Worm (Caenorhabditis elegans): ENCODE measurements around the gene glb-10.

Gene glb-10

DNA sequence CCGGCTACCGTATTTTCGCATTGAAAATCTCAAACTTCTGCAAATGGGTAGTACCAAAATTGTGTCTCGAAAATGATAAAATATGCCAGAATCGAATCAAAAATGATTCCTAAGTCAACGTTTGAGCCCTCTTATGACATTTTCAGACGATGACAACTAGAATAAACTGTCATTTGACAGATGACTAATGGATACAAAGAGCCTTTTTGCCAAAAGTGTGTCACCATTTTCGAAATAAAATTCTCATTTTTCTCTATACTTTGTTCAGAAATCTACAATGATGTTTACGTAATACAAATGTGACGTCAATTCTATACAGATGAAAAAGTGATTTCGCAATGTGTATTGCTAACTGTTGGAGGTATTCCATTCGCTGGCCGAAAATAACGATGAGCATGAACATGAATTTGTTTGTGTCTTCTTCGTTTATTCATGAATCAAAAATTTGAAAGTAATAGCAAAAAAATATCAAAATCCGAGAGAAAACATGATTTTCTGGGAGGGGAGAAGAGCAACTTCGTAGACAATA, 37.5 kb upstream of the glb-10 start (continued):
- TF ChIP-seq ama-1 (optimal IDR thresholded peaks at IDR 0.05) (peak; percentile 84), nhr-85 (tag) (peak; percentile 76), mep-1 (tag; optimal IDR thresholded peaks at IDR 0.05) (peak; percentile 63), snu-23 (GFP tag; optimal IDR thresholded peaks at IDR 0.05) (peak; percentile 70), nhr-12 (tag; optimal IDR thresholded peaks at IDR 0.05) (no peak), pag-3 (tag; optimal IDR thresholded peaks at IDR 0.05; ENCODE audit: borderline replicate concordance, insufficient read depth) (no peak), zag-1 (tag; optimal IDR thresholded peaks at IDR 0.05) (no peak), fkh-10 (GFP tag; optimal IDR thresholded peaks at IDR 0.05) (no peak), unc-130 (tag; optimal IDR thresholded peaks at IDR 0.05) (no peak), aha-1 (tag; optimal IDR thresholded peaks at IDR 0.05) (no peak), lin-13 (GFP tag; optimal IDR thresholded peaks at IDR 0.05) (peak; percentile 64), pqm-1 (tag; optimal IDR thresholded peaks at IDR 0.05) (no peak), lir-3 (tag; optimal IDR thresholded peaks at IDR 0.05; ENCODE audit: poor library complexity) (peak; percentile 48), mdl-1 (tag; optimal IDR thresholded peaks at IDR 0.05) (peak in 1 of 2 experiments; percentile 5), elt-2 (tag; optimal IDR thresholded peaks at IDR 0.05) (peak; percentile 64), swsn-7 (tag; optimal IDR thresholded peaks at IDR 0.05) (peak; percentile 33), unc-30 (tag; optimal IDR thresholded peaks at IDR 0.05) (no peak), C16A3.4 (tag; optimal IDR thresholded peaks at IDR 0.05) (peak; percentile 68), zip-4 (GFP tag; optimal IDR thresholded peaks at IDR 0.05) (peak; percentile 63), ztf-4 (tag; optimal IDR thresholded peaks at IDR 0.05) (peak; percentile 86), nhr-90 (tag; optimal IDR thresholded peaks at IDR 0.05; ENCODE audit: poor library complexity) (peak; percentile 75), pax-3 (tag; optimal IDR thresholded peaks at IDR 0.05) (peak; percentile 68), nhr-28 (tag; optimal IDR thresholded peaks at IDR 0.05) (no peak), xbp-1 (tag; optimal IDR thresholded peaks at IDR 0.05) (peak; percentile 27), grh-1 (GFP tag; IDR thresholded peaks at IDR 0.05) (0 out of 2 replicates have a peak, but pooled peaks have one; percentile 13), dsc-1 (tag; optimal IDR thresholded peaks at IDR 0.05) (no peak), unc-98 (GFP tag; IDR thresholded peaks at IDR 0.05) (0 out of 2 replicates have a peak, but pooled peaks have one; percentile 6), irx-1 (tag; optimal IDR thresholded peaks at IDR 0.05) (no peak), C34B4.2 (tag; optimal IDR thresholded peaks at IDR 0.05) (no peak), blmp-1 (tag; optimal IDR thresholded peaks at IDR 0.05) (no peak), rnt-1 (tag; optimal IDR thresholded peaks at IDR 0.05) (no peak), F16B12.6 (tag; optimal IDR thresholded peaks at IDR 0.05) (no peak), fkh-4 (tag; optimal IDR thresholded peaks at IDR 0.05; ENCODE audit: borderline replicate concordance) (no peak), nhr-71 (tag; optimal IDR thresholded peaks at IDR 0.05) (peak; percentile 83), nhr-77 (tag; optimal IDR thresholded peaks at IDR 0.05) (no peak), ceh-63 (GFP tag; optimal IDR thresholded peaks at IDR 0.05) (no peak), lin-14 (GFP tag; optimal IDR thresholded peaks at IDR 0.05) (peak; percentile 49), aly-2 (tag; optimal IDR thresholded peaks at IDR 0.05) (no peak), mef-2 (tag; optimal IDR thresholded peaks at IDR 0.05) (no peak), sup-37 (GFP tag; optimal IDR thresholded peaks at IDR 0.05) (no peak), egl-13 (tag; optimal IDR thresholded peaks at IDR 0.05) (no peak), ceh-8 (GFP tag; optimal IDR thresholded peaks at IDR 0.05) (no peak), isw-1 (GFP tag; IDR thresholded peaks at IDR 0.05) (no peak), tlp-1 (tag; optimal IDR thresholded peaks at IDR 0.05) (no peak), alr-1 (tag; optimal IDR thresholded peaks at IDR 0.05; ENCODE audit: borderline replicate concordance) (no peak), lsy-2 (tag; optimal IDR thresholded peaks at IDR 0.05) (peak; percentile 53 to 63), hpl-2 (GFP tag; optimal IDR thresholded peaks at IDR 0.05) (peak; percentile 80), skn-1 (tag; optimal IDR thresholded peaks at IDR 0.05) (peak; percentile 57), ztf-11 (tag; optimal IDR thresholded peaks at IDR 0.05) (no peak), hlh-17 (GFP tag; optimal IDR thresholded peaks at IDR 0.05; ENCODE audit: borderline replicate concordance) (no peak), unc-86 (tag; optimal IDR thresholded peaks at IDR 0.05) (no peak), hlh-4 (tag; optimal IDR thresholded peaks at IDR 0.05) (no peak), fkh-8 (tag; optimal IDR thresholded peaks at IDR 0.05) (peak; percentile 71)
